Worm (Caenorhabditis elegans) whole organism, L4 larva: ENCODE results near the gene K09E9.3.

Experiments
- D1046.2 ChIP-seq: fragments of 200-800 bp; sonication (Bioruptor generic); IDR thresholded peaks from 2 replicates; pipeline ENCODE4 v1.3.6; 2022; ENCODE audit warnings: missing genetic modification characterization, missing compliant biosample characterization
- F37D6.2 ChIP-seq: sonication (generic microtip); optimal IDR thresholded peaks from 2 replicates; lab custom pipeline; 2016; ENCODE audit warnings: mild to moderate bottlenecking, missing genetic modification characterization, missing compliant biosample characterization
- R02D3.7 ChIP-seq: fragments of 150-350 bp; sonication (generic microtip); optimal IDR thresholded peaks from 3 replicates; lab custom pipeline; 2014; ENCODE audit warnings: missing biosample characterization, missing genetic modification characterization
- Y105C5A.15 ChIP-seq: fragments of 200-800 bp; sonication (Bioruptor generic); IDR thresholded peaks from 2 replicates; pipeline ENCODE4 v1.3.6; 2022; ENCODE audit warnings: missing genetic modification characterization, missing compliant biosample characterization
- Y48G9A.11 ChIP-seq: fragments of 200-800 bp; sonication (Bioruptor generic); IDR thresholded peaks from 2 replicates; pipeline ENCODE4 v1.3.6; 2022; ENCODE audit warnings: missing genetic modification reagents, missing genetic modification characterization, missing compliant biosample characterization
- Y75B8A.6 ChIP-seq: fragments of 200-800 bp; sonication (Bioruptor generic); IDR thresholded peaks from 2 replicates; pipeline ENCODE4 v1.3.6; 2022; ENCODE audit warnings: missing genetic modification reagents, missing genetic modification characterization, missing compliant biosample characterization
- aha-1 ChIP-seq: fragments of 150-350 bp; peaks from one replicate; lab custom pipeline; 2014; ENCODE audit warnings: missing biosample characterization, missing genetic modification characterization
- ama-1 ChIP-seq: fragments of 150-350 bp; optimal IDR thresholded peaks from 2 replicates; lab custom pipeline; 2014; ENCODE audit warnings: inconsistent platforms, mixed read lengths
- attf-4 ChIP-seq: sonication (generic microtip); optimal IDR thresholded peaks from 3 replicates; lab custom pipeline; 2017; ENCODE audit warnings: missing biosample characterization, missing genetic modification characterization
- ceh-20 ChIP-seq: fragments of 200-800 bp; sonication (Bioruptor generic); IDR thresholded peaks from 2 replicates; pipeline ENCODE4 v1.3.6; 2022; ENCODE audit warnings: missing genetic modification reagents, missing genetic modification characterization, missing compliant biosample characterization
- ceh-82 ChIP-seq: sonication (generic microtip); optimal IDR thresholded peaks from 2 replicates; lab custom pipeline; 2017; ENCODE audit warnings: missing biosample characterization, missing genetic modification characterization
- ces-1 ChIP-seq: fragments of 150-350 bp; sonication (generic microtip); optimal IDR thresholded peaks from 4 replicates; lab custom pipeline; 2014; ENCODE audit warnings: missing biosample characterization, missing genetic modification reagents, missing genetic modification characterization
- ctbp-1 ChIP-seq: fragments of 200-800 bp; sonication (Bioruptor generic); IDR thresholded peaks from 2 replicates; pipeline ENCODE4 v1.3.6; 2022; ENCODE audit warnings: missing genetic modification reagents, missing genetic modification characterization, missing compliant biosample characterization
- daf-16 ChIP-seq, 3 experiments: sonication (generic microtip); optimal IDR thresholded peaks; 2 replicates each; lab custom pipeline; 2016 to 2017; ENCODE audit warnings: missing genetic modification characterization in 3 of 3, missing genetic modification reagents in 3 of 3, mild to moderate bottlenecking in 2 of 3, missing compliant biosample characterization in 2 of 3, missing biosample characterization in 1 of 3, moderate library complexity in 1 of 3
- dmd-6 ChIP-seq: fragments of 200-800 bp; sonication (Bioruptor generic); IDR thresholded peaks from 2 replicates; pipeline ENCODE4 v1.3.6; 2022; ENCODE audit warnings: missing genetic modification reagents, missing genetic modification characterization, missing compliant biosample characterization
- dmd-8 ChIP-seq: fragments of 200-800 bp; sonication (Bioruptor generic); IDR thresholded peaks from 2 replicates; pipeline ENCODE4 v1.3.6; 2022; ENCODE audit warnings: missing genetic modification characterization, missing compliant biosample characterization
- dmd-9 ChIP-seq: fragments of 200-800 bp; sonication (Bioruptor generic); IDR thresholded peaks from 2 replicates; pipeline ENCODE4 v1.3.6; 2022; ENCODE audit warnings: missing genetic modification reagents, missing genetic modification characterization, missing compliant biosample characterization
- dpl-1 ChIP-seq: fragments of 150-350 bp; optimal IDR thresholded peaks from 2 replicates; lab custom pipeline; 2014; ENCODE audit warnings: missing biosample characterization, missing genetic modification reagents, missing genetic modification characterization
- duxl-1 ChIP-seq: sonication (generic microtip); optimal IDR thresholded peaks from 2 replicates; lab custom pipeline; 2016; ENCODE audit warnings: mild to moderate bottlenecking, missing genetic modification characterization, moderate library complexity, missing compliant biosample characterization; ENCODE audit not compliant: poor library complexity
- egl-27 ChIP-seq: sonication (generic microtip); optimal IDR thresholded peaks from 3 replicates; lab custom pipeline; 2017; ENCODE audit warnings: missing biosample characterization, missing genetic modification reagents, missing genetic modification characterization
- egl-43 ChIP-seq: fragments of 200-800 bp; sonication (Bioruptor generic); IDR thresholded peaks from 2 replicates; pipeline ENCODE4 v1.3.6; 2022; ENCODE audit warnings: missing genetic modification reagents, missing genetic modification characterization, missing compliant biosample characterization
- fkh-10 ChIP-seq: fragments of 150-350 bp; optimal IDR thresholded peaks from 2 replicates; lab custom pipeline; 2014; ENCODE audit warnings: missing biosample characterization, missing genetic modification reagents, missing genetic modification characterization
- fos-1 ChIP-seq: fragments of 150-350 bp; optimal IDR thresholded peaks from 2 replicates; lab custom pipeline; 2014; ENCODE audit warnings: missing biosample characterization, missing genetic modification characterization
- hlh-11 ChIP-seq: fragments of 200-800 bp; sonication (Bioruptor generic); optimal IDR thresholded peaks from 2 replicates; lab custom pipeline; 2018; ENCODE audit warnings: mild to moderate bottlenecking, missing genetic modification characterization, missing compliant biosample characterization
- lim-7 ChIP-seq: fragments of 200-800 bp; sonication (Bioruptor generic); IDR thresholded peaks from 2 replicates; pipeline ENCODE4 v1.3.6; 2022; ENCODE audit warnings: missing genetic modification characterization, missing compliant biosample characterization
- lin-13 ChIP-seq: fragments of 150-350 bp; optimal IDR thresholded peaks from 2 replicates; lab custom pipeline; 2014; ENCODE audit warnings: missing biosample characterization, missing genetic modification reagents, missing genetic modification characterization
- lin-15B ChIP-seq: fragments of 150-350 bp; sonication (generic microtip); optimal IDR thresholded peaks from 3 replicates; lab custom pipeline; 2014; ENCODE audit warnings: missing biosample characterization, missing genetic modification characterization
- lir-3 ChIP-seq: sonication (generic microtip); optimal IDR thresholded peaks from 2 replicates; lab custom pipeline; 2016; ENCODE audit warnings: mild to moderate bottlenecking, missing genetic modification characterization, missing compliant biosample characterization
- mep-1 ChIP-seq: fragments of 150-350 bp; sonication (generic microtip); optimal IDR thresholded peaks from 3 replicates; lab custom pipeline; 2014; ENCODE audit warnings: missing biosample characterization, missing genetic modification characterization
- mes-2 ChIP-seq: sonication (generic microtip); optimal IDR thresholded peaks from 2 replicates; lab custom pipeline; 2016; ENCODE audit warnings: missing genotype, mild to moderate bottlenecking, missing genetic modification characterization, missing compliant biosample characterization; ENCODE audit not compliant: poor library complexity, severe bottlenecking
- mxl-3 ChIP-seq: fragments of 200-800 bp; sonication (Bioruptor generic); optimal IDR thresholded peaks from 2 replicates; lab custom pipeline; 2018; ENCODE audit warnings: mild to moderate bottlenecking, missing genetic modification characterization, missing compliant biosample characterization
- nhr-102 ChIP-seq: sonication (generic microtip); optimal IDR thresholded peaks from 2 replicates; lab custom pipeline; 2016; ENCODE audit warnings: mild to moderate bottlenecking, missing genetic modification characterization, moderate library complexity, missing compliant biosample characterization
- nhr-11 ChIP-seq: fragments of 150-350 bp; optimal IDR thresholded peaks from 2 replicates; lab custom pipeline; 2014; ENCODE audit warnings: missing biosample characterization, missing genetic modification characterization
- nhr-237 ChIP-seq: sonication (generic microtip); optimal IDR thresholded peaks from 2 replicates; lab custom pipeline; 2017; ENCODE audit warnings: missing biosample characterization, missing genetic modification characterization
- nhr-25 ChIP-seq: sonication (generic microtip); optimal IDR thresholded peaks from 2 replicates; lab custom pipeline; 2017; ENCODE audit warnings: missing genetic modification characterization, mild to moderate bottlenecking, missing compliant biosample characterization, antibody characterized with exemption, moderate library complexity, borderline replicate concordance; ENCODE audit not compliant: insufficient read depth
- nhr-48 ChIP-seq: sonication (generic microtip); optimal IDR thresholded peaks from 2 replicates; lab custom pipeline; 2016; ENCODE audit warnings: mild to moderate bottlenecking, missing genetic modification characterization, missing compliant biosample characterization
- nhr-77 ChIP-seq: fragments of 150-350 bp; optimal IDR thresholded peaks from 2 replicates; lab custom pipeline; 2014; ENCODE audit warnings: missing biosample characterization, missing genetic modification characterization
- saeg-2 ChIP-seq: fragments of 200-800 bp; sonication (Bioruptor generic); IDR thresholded peaks from 2 replicates; pipeline ENCODE4 v1.3.6; 2022; ENCODE audit warnings: missing genetic modification reagents, missing genetic modification characterization, missing compliant biosample characterization
- set-16 ChIP-seq: fragments of 200-800 bp; sonication (Bioruptor generic); IDR thresholded peaks from 2 replicates; pipeline ENCODE4 v1.3.6; 2022; ENCODE audit warnings: missing genetic modification reagents, missing genetic modification characterization, missing compliant biosample characterization
- snpc-4 ChIP-seq: fragments of 150-350 bp; optimal IDR thresholded peaks from 2 replicates; lab custom pipeline; 2014; ENCODE audit warnings: missing biosample characterization, missing genetic modification characterization
- tag-97 ChIP-seq: fragments of 200-800 bp; sonication (Bioruptor generic); IDR thresholded peaks from 2 replicates; pipeline ENCODE4 v1.3.6; 2022; ENCODE audit warnings: missing genetic modification characterization, missing compliant biosample characterization
- zag-1 ChIP-seq: fragments of 150-350 bp; optimal IDR thresholded peaks from 2 replicates; lab custom pipeline; 2014; ENCODE audit warnings: missing biosample characterization, missing genetic modification characterization
- zfp-3 ChIP-seq: fragments of 200-800 bp; sonication (Bioruptor generic); conservative IDR thresholded peaks from 2 replicates; pipeline ENCODE4 v1.3.6; 2022; ENCODE audit warnings: missing genetic modification reagents, missing genetic modification characterization, missing compliant biosample characterization
- ztf-7 ChIP-seq: fragments of 150-350 bp; optimal IDR thresholded peaks from 2 replicates; lab custom pipeline; 2014; ENCODE audit warnings: missing biosample characterization, missing genetic modification characterization

The K09E9.3 gene

DNA sequence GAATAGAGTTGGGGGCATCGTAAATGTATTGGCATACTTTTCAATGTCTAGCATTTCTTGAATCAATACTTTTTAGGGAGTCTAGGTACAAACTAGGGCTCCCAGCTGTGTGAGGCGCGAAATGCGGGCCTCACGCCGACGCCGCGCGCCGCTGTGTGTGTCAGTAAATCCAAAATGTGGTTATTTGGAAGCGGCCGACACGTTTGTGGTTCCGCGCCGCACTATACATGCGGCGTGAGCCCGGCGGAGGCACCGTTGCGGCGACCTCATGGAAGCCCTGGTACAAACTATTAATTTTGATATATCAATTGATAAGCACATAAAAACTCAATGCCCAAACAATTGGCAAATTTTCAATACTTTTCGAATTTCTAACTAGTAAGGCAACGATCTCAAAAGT, 27.4 kb downstream of the K09E9.3 start:
- TF ChIP-seq set-16 (GFP tag; lab: Robert Waterston, UW) (peak; percentile 42; the same call in 1 of the 2 replicates), tag-97 (GFP tag; lab: Robert Waterston, UW) (no peak)

DNA sequence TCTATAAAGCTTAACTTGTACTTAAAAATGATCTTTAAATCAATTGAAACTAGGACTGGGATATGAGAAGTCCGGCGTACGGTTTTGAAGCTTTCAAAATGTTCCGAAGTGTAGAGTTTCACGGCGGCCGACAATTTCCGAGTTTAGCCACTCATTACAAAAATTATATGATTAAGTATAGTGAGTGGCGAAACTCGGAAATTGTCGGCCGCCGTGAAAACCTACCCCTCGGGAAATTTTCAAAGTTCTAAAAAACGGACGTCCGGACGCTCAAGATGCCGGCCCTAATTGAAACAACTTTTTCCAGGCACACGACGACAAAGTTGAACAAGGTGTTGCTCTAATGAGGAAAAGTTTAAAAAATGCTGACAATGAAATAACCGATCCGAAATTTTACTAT, 28.5 kb downstream of the K09E9.3 start:
- TF ChIP-seq zfp-3 (GFP tag; lab: Robert Waterston, UW) (no peak), lir-3 (tag; lab: Kevin White, UChicago) (no peak), hlh-11 (no peak), lin-13 (GFP tag; lab: Kevin White, UChicago) (no peak), duxl-1 (tag; lab: Kevin White, UChicago) (no peak), ceh-82 (tag; lab: Kevin White, UChicago) (no peak), daf-16 (GFP tag; optimal IDR thresholded peaks at IDR 0.05; lab: Kevin White, UChicago) (no peak), daf-16 (tag; optimal IDR thresholded peaks at IDR 0.05; lab: Kevin White, UChicago) (no peak), Y75B8A.6 (GFP tag; lab: Robert Waterston, UW) (no peak), mes-2 (tag; lab: Kevin White, UChicago) (no peak), snpc-4 (no peak), fkh-10 (GFP tag; lab: Kevin White, UChicago) (no peak), fos-1 (tag; lab: Kevin White, UChicago) (no peak), saeg-2 (no peak), mxl-3 (GFP tag; lab: Kevin White, UChicago) (no peak)

DNA sequence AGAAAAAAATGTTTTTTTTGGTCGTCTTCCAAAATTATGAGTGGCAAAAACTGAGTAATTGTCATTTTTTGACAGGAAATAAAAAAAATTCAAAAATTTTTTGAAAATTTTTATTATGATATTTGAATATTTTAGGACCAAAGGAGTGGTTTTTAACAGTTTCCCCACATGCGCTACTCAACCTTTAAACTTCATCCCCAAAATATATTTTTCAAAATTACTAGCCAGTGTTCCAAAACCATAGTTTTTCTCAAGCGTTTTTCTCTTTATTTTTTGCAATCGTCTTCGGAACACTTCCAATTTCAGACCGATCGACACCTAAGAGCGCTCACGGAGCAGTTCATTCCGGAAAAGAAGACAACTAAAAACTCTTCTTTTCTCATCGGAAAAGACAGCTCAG, 36.7 kb downstream of the K09E9.3 start, which contains the start of gene K09A9.6:
Gene K09A9.6, plus strand, starts transcription at position 301 of the 400 bp plus-strand sequence.
- TF ChIP-seq dmd-9 (GFP tag; lab: Robert Waterston, UW): no peak
- no peak for TF ChIP-seq nhr-77 (tag; lab: Kevin White, UChicago)
- TF ChIP-seq nhr-11: no peak

DNA sequence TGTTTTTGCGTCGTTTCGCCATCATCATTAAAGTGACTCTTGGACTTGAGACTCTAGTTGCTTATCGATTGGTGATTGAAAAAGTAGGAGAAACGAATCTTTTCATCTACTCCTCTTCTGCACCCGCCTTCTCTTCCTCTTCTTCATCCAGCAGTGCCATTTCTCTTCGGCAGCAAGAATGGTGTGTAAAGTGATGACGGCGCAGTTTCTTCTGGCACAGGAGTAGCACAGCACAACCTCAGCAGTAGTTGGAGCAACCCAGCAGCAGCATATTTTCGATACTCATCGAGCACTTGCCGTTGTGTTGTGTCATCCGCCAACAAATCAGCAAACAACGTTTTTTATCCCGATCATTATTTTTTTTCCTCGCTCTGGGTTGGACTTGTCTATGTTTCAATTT, 38.1 kb downstream of the K09E9.3 start:
- TF ChIP-seq lin-15B (tag; lab: Kevin White, UChicago) (no peak), aha-1 (tag; lab: Kevin White, UChicago) (peak; percentile 77), ces-1 (GFP tag; lab: Kevin White, UChicago) (no peak), hlh-11 (peak; percentile 23), nhr-25 (tag; lab: Kevin White, UChicago) (no peak), Y48G9A.11 (no peak), duxl-1 (tag; lab: Kevin White, UChicago) (no peak), lim-7 (GFP tag; lab: Robert Waterston, UW) (no peak), daf-16 (GFP tag; optimal IDR thresholded peaks at IDR 0.05; lab: Kevin White, UChicago) (peak in 1 of 2 experiments; percentile 60), daf-16 (tag; optimal IDR thresholded peaks at IDR 0.05; lab: Kevin White, UChicago) (no peak), nhr-48 (tag; lab: Kevin White, UChicago) (no peak), saeg-2 (no peak), ceh-20 (GFP tag; lab: Robert Waterston, UW) (no peak), nhr-11 (peak; percentile 19), tag-97 (GFP tag; lab: Robert Waterston, UW) (no peak), fkh-10 (GFP tag; lab: Kevin White, UChicago) (no peak), ztf-7 (no peak), nhr-237 (tag; lab: Kevin White, UChicago) (no peak), Y105C5A.15 (no peak)
- TF ChIP-seq, all 104 proteins: peak for 4

DNA sequence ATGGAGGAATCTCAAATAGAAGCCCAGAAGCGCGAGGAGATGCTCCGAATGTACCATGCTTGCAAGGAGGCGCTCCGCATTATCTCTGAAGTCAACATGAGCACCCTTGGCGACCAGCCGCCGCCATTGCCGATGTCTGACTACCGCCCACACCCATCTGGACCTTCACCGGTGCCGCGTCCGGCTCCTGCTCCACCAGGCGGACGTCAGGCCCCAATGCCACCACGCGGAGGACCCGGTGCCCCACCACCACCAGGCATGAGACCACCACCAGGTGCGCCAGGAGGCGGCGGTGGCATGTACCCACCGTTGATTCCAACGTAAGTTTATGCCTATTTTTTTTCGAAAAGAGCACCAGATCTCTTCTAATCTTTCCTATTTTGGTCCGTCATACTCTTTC, 41.6 kb downstream of the K09E9.3 start:
- TF ChIP-seq dmd-8 (GFP tag; lab: Robert Waterston, UW) (0 out of 2 replicates have a peak, but pooled peaks have one; percentile 15), dmd-6 (GFP tag; lab: Robert Waterston, UW) (no peak), ctbp-1 (GFP tag; lab: Robert Waterston, UW) (no peak), Y105C5A.15 (0 out of 2 replicates have a peak, but pooled peaks have one; percentile 50), set-16 (GFP tag; lab: Robert Waterston, UW) (peak; percentile 97), dpl-1 (GFP tag; lab: Kevin White, UChicago) (no peak), egl-27 (tag; lab: Kevin White, UChicago) (no peak), nhr-102 (tag; lab: Kevin White, UChicago) (no peak), ama-1 (no peak), lin-13 (GFP tag; lab: Kevin White, UChicago) (no peak), attf-4 (no peak), mep-1 (tag; lab: Kevin White, UChicago) (no peak), zag-1 (tag; lab: Kevin White, UChicago) (no peak), D1046.2 (GFP tag; lab: Robert Waterston, UW) (0 out of 2 replicates have a peak, but pooled peaks have one; percentile 36), R02D3.7 (tag; lab: Kevin White, UChicago) (no peak), egl-43 (peak; percentile 48; the same call in 1 of the 2 replicates), Y48G9A.11 (no peak), F37D6.2 (tag; lab: Kevin White, UChicago) (no peak)
